Fruit fly (Drosophila melanogaster): Measurements from ENCODE around the gene CG9121.

Gene CG9121

DNA sequence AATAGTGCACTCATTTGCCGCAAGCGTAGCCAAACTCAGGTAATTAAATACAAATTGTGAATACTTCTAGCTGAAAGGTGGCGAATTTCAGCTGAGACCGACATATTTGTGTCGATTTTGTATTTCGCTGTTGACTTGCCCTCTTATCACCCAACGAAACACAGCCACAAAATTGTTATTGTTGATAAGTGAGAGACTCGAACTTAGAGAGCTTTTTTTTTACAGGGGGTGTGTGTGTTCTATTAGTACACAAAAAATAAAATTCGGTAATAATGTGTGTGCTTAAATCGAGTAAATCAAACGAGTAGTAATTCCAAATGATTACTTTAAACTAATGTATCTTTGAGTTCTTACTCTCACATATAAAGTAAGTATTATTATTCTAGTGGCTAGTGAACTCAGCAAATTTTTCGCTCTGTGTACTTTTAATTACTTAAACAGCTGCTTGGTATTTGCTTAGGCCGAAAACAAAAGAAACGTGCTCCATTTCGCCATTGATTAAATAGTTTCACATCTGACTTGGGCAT lies 10.2 kb upstream of the CG9121 start (continued):
- TF ChIP-seq dac (GFP tag; optimal IDR thresholded peaks at IDR 0.05), result no peak
- TF ChIP-seq CG16779 (tag; optimal IDR thresholded peaks at IDR 0.05), result no peak
- TF ChIP-seq CG6808 (GFP tag; optimal IDR thresholded peaks at IDR 0.05), result no peak
- TF ChIP-seq fkh (GFP tag; optimal IDR thresholded peaks at IDR 0.05), result peak; percentile 87
- peak; percentile 35 for TF ChIP-seq topi (GFP tag; optimal IDR thresholded peaks at IDR 0.05)
- no peak for TF ChIP-seq CG11902 (GFP tag; optimal IDR thresholded peaks at IDR 0.05)
- no peak for TF ChIP-seq net (GFP tag; optimal IDR thresholded peaks at IDR 0.05)
- no peak for TF ChIP-seq Ets21C (GFP tag; optimal IDR thresholded peaks at IDR 0.05)
- peak; percentile 58 for TF ChIP-seq Eip78C (GFP tag)
- TF ChIP-seq achi (GFP tag; optimal IDR thresholded peaks at IDR 0.05), result no peak
- no peak for TF ChIP-seq dsx (GFP tag; optimal IDR thresholded peaks at IDR 0.05; ENCODE audit: poor library complexity, severe bottlenecking)
- no peak for TF ChIP-seq Smox (GFP tag; optimal IDR thresholded peaks at IDR 0.05)
- TF ChIP-seq fd85E (GFP tag; optimal IDR thresholded peaks at IDR 0.05), result no peak
- no peak for TF ChIP-seq Sox15 (GFP tag; optimal IDR thresholded peaks at IDR 0.05)
- no peak for TF ChIP-seq CG8319 (GFP tag; optimal IDR thresholded peaks at IDR 0.05)
- TF ChIP-seq acj6 (GFP tag; optimal IDR thresholded peaks at IDR 0.05), result no peak
- TF ChIP-seq Met (GFP tag; optimal IDR thresholded peaks at IDR 0.05), result no peak
- no peak for TF ChIP-seq OdsH (GFP tag; optimal IDR thresholded peaks at IDR 0.05)
- TF ChIP-seq CG6854 (GFP tag; optimal IDR thresholded peaks at IDR 0.05), result no peak

DNA sequence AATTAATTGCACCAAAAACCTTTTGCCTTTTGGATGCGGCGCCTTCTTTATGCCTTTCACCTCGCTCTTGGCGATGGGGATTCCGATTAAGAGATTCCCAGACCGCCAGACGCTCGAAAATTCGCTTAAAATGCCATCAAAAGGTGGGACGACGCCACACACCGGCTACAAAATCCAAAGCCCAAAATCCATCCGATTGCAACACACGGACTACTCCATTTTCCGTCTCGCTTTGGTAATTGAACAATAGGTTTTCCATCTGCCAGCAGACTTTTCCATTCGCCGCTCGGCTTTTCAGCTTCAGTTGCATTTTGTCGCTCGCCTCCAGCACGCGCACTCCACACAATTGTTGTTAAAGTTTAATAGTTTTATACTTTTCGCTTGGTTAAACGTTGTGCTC lies 9.7 kb upstream of the CG9121 start, which contains the start of gene qtc:
TSS of gene qtc (plus strand) at position 301 of the 400 bp plus-strand sequence.
- TF ChIP-seq CG6163 (GFP tag; IDR thresholded peaks at IDR 0.05) (0 out of 3 replicates have a peak, but pooled peaks have one; percentile 8), Hr4 (GFP tag; optimal IDR thresholded peaks at IDR 0.05) (no peak)

DNA sequence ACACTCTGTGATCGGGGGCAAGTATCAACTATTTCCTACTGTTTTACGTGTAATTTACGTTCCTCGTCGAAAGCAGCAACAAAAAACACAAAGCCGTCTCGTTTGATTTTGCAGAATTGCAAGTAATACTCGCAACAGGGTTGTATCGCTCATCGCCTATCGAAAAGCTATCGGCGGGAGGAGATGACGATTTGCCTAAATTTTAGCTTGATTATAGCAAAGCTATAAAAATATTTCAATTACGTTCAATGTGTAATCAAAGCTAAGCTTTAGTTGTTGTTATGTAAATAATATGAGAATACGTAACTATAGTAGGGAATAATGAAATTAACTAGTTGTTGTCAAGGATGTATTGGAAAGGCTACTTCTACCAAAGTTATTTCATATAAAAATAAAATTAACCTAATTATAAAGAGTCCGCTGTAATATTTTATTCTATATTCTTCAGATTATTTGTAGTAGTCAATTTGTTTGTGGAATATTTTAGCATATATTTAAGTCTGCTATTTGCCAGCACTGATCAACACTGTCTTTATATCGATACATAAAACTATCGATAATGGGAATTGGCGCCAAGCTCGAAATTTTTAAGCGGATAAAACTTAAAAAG lies 8.9 kb upstream of the CG9121 start, which contains the start of gene Rpn11:
TSS of gene Rpn11 (minus strand) at position 146 of the 610 bp plus-strand sequence.
- TF ChIP-seq Eip75B (GFP tag; optimal IDR thresholded peaks at IDR 0.05) (peak; percentile 53), CG6808 (GFP tag; optimal IDR thresholded peaks at IDR 0.05) (no peak), CG8632 (GFP tag; optimal IDR thresholded peaks at IDR 0.05) (peak; percentile 46), CG8319 (GFP tag; optimal IDR thresholded peaks at IDR 0.05) (peak; percentile 16), Sox14 (GFP tag; optimal IDR thresholded peaks at IDR 0.05) (peak; percentile 74), Ets96B (tag; optimal IDR thresholded peaks at IDR 0.05) (peak; percentile 51), eg (GFP tag; IDR thresholded peaks at IDR 0.05) (peak; percentile 36; the same call in 1 of the 3 replicates), Eip78C (GFP tag) (peak; percentile 89), CG6276 (GFP tag; optimal IDR thresholded peaks at IDR 0.05) (no peak), Lpt (GFP tag; optimal IDR thresholded peaks at IDR 0.05) (no peak), esn (GFP tag; optimal IDR thresholded peaks at IDR 0.05) (peak; percentile 68), Hr4 (GFP tag; optimal IDR thresholded peaks at IDR 0.05) (peak; percentile 54), salr (GFP tag; optimal IDR thresholded peaks at IDR 0.05) (no peak), CG34406 (GFP tag; optimal IDR thresholded peaks at IDR 0.05) (peak; percentile 39), fkh (GFP tag; optimal IDR thresholded peaks at IDR 0.05) (peak; percentile 4), Hr39 (GFP tag; optimal IDR thresholded peaks at IDR 0.05) (peak; percentile 45), svp (GFP tag) (peak; percentile 76), CG10631 (GFP tag; optimal IDR thresholded peaks at IDR 0.05) (peak; percentile 65), Sox15 (GFP tag; optimal IDR thresholded peaks at IDR 0.05) (peak; percentile 19), CG15336 (GFP tag; IDR thresholded peaks at IDR 0.05) (0 out of 2 replicates have a peak, but pooled peaks have one; percentile 19), Met (GFP tag; optimal IDR thresholded peaks at IDR 0.05) (no peak), net (GFP tag; optimal IDR thresholded peaks at IDR 0.05) (peak; percentile 37), Ets21C (GFP tag; optimal IDR thresholded peaks at IDR 0.05) (peak; percentile 44), CG11902 (GFP tag; optimal IDR thresholded peaks at IDR 0.05) (peak; percentile 0), topi (GFP tag; optimal IDR thresholded peaks at IDR 0.05) (peak; percentile 55), CG3919 (GFP tag; optimal IDR thresholded peaks at IDR 0.05) (peak; percentile 44), CG32006 (GFP tag; optimal IDR thresholded peaks at IDR 0.05) (peak; percentile 46), fd59A (GFP tag; optimal IDR thresholded peaks at IDR 0.05) (peak; percentile 21), lz (GFP tag; optimal IDR thresholded peaks at IDR 0.05) (peak; percentile 66), cyc (GFP tag; optimal IDR thresholded peaks at IDR 0.05) (peak; percentile 38), Smox (GFP tag; optimal IDR thresholded peaks at IDR 0.05) (no peak), fd85E (GFP tag; optimal IDR thresholded peaks at IDR 0.05) (no peak), dsx (GFP tag; optimal IDR thresholded peaks at IDR 0.05; ENCODE audit: poor library complexity, severe bottlenecking) (peak; percentile 45), OdsH (GFP tag; optimal IDR thresholded peaks at IDR 0.05) (peak; percentile 49), ss (GFP tag; optimal IDR thresholded peaks at IDR 0.05) (peak in 1 of 2 experiments; percentile 21), acj6 (GFP tag; optimal IDR thresholded peaks at IDR 0.05) (peak; percentile 61), achi (GFP tag; optimal IDR thresholded peaks at IDR 0.05) (peak; percentile 48), CG6792 (GFP tag; optimal IDR thresholded peaks at IDR 0.05) (peak; percentile 48), CG3032 (tag; optimal IDR thresholded peaks at IDR 0.05) (peak; percentile 54), CG31627 (GFP tag; optimal IDR thresholded peaks at IDR 0.05) (peak; percentile 35)

Data from whole organism, prepupa.